Worm (Caenorhabditis elegans) whole organism, late embryonic: Measurements from ENCODE around the gene apc-2.

Experiments used
- K02D7.2 ChIP-seq: sonication (generic microtip); optimal IDR thresholded peaks from 2 replicates; lab custom pipeline; 2017; ENCODE audit warnings: mild to moderate bottlenecking, missing genetic modification characterization, missing compliant biosample characterization
- K09A11.1 ChIP-seq: sonication (generic microtip); optimal IDR thresholded peaks from 2 replicates; lab custom pipeline; 2017; ENCODE audit warnings: antibody characterized with exemption, mild to moderate bottlenecking, missing genetic modification characterization, missing compliant biosample characterization; ENCODE audit not compliant: insufficient read depth
- ama-1 ChIP-seq: fragments of 150-350 bp; optimal IDR thresholded peaks from 2 replicates; lab custom pipeline; 2014
- ceh-14 ChIP-seq: sonication (generic microtip); optimal IDR thresholded peaks from 2 replicates; lab custom pipeline; 2016; ENCODE audit warnings: missing genotype, missing genetic modification characterization, missing compliant biosample characterization
- ceh-18 ChIP-seq: sonication (generic microtip); optimal IDR thresholded peaks from 2 replicates; lab custom pipeline; 2016; ENCODE audit warnings: missing genetic modification characterization, missing compliant biosample characterization
- ceh-2 ChIP-seq: sonication (generic microtip); optimal IDR thresholded peaks from 2 replicates; lab custom pipeline; 2016; ENCODE audit warnings: missing genotype, missing genetic modification characterization, missing compliant biosample characterization
- ceh-22 ChIP-seq: sonication (generic microtip); optimal IDR thresholded peaks from 2 replicates; lab custom pipeline; 2017; ENCODE audit warnings: missing biosample characterization, missing genetic modification characterization
- ceh-30 ChIP-seq: fragments of 150-350 bp; optimal IDR thresholded peaks from 2 replicates; lab custom pipeline; 2014; ENCODE audit warnings: missing biosample characterization, missing genetic modification characterization
- ceh-45 ChIP-seq: fragments of 200-800 bp; sonication (Bioruptor generic); IDR thresholded peaks from 2 replicates; pipeline ENCODE4 v1.3.6; 2022; ENCODE audit warnings: missing genetic modification reagents, missing genetic modification characterization, missing compliant biosample characterization
- ceh-48 ChIP-seq: sonication (generic microtip); optimal IDR thresholded peaks from 2 replicates; lab custom pipeline; 2016; ENCODE audit warnings: missing genetic modification characterization, inconsistent platforms, missing compliant biosample characterization
- ceh-6 ChIP-seq: fragments of 200-800 bp; sonication (Bioruptor generic); optimal IDR thresholded peaks from 2 replicates; lab custom pipeline; 2018; ENCODE audit warnings: mild to moderate bottlenecking, missing genetic modification characterization, missing compliant biosample characterization
- ceh-9 ChIP-seq: sonication (generic microtip); optimal IDR thresholded peaks from 2 replicates; lab custom pipeline; 2016; ENCODE audit warnings: mild to moderate bottlenecking, missing genetic modification characterization, inconsistent platforms, missing compliant biosample characterization
- che-1 ChIP-seq: sonication (generic microtip); optimal IDR thresholded peaks from 2 replicates; lab custom pipeline; 2016; ENCODE audit warnings: mild to moderate bottlenecking, missing genetic modification characterization, missing compliant biosample characterization
- dmd-4 ChIP-seq: sonication (generic microtip); optimal IDR thresholded peaks from 2 replicates; lab custom pipeline; 2016; ENCODE audit warnings: borderline replicate concordance, missing genetic modification characterization, missing compliant biosample characterization
- dve-1 ChIP-seq: sonication (generic microtip); optimal IDR thresholded peaks from 2 replicates; lab custom pipeline; 2017; ENCODE audit warnings: antibody characterized with exemption, mild to moderate bottlenecking, missing genetic modification characterization, missing compliant biosample characterization
- elt-2 ChIP-seq: sonication (generic microtip); optimal IDR thresholded peaks from 2 replicates; lab custom pipeline; 2016; ENCODE audit warnings: missing genetic modification reagents, missing genetic modification characterization, missing compliant biosample characterization
- eyg-1 ChIP-seq: sonication (generic microtip); optimal IDR thresholded peaks from 2 replicates; lab custom pipeline; 2016; ENCODE audit warnings: missing genotype, missing genetic modification characterization, missing compliant biosample characterization
- fkh-10 ChIP-seq: fragments of 150-350 bp; optimal IDR thresholded peaks from 2 replicates; lab custom pipeline; 2014; ENCODE audit warnings: missing biosample characterization, missing genetic modification reagents, missing genetic modification characterization
- fkh-6 ChIP-seq: sonication (generic microtip); optimal IDR thresholded peaks from 2 replicates; lab custom pipeline; 2016; ENCODE audit warnings: missing genetic modification characterization, missing compliant biosample characterization
- hlh-15 ChIP-seq: sonication (generic microtip); optimal IDR thresholded peaks from 2 replicates; lab custom pipeline; 2016; ENCODE audit warnings: missing genetic modification characterization, missing compliant biosample characterization
- hlh-30 ChIP-seq: sonication (generic microtip); optimal IDR thresholded peaks from 2 replicates; lab custom pipeline; 2017; ENCODE audit warnings: antibody characterized with exemption, missing genetic modification characterization, missing compliant biosample characterization; ENCODE audit not compliant: insufficient read depth
- hlh-6 ChIP-seq: sonication (generic microtip); optimal IDR thresholded peaks from 2 replicates; lab custom pipeline; 2016; ENCODE audit warnings: missing genotype, missing genetic modification characterization, missing compliant biosample characterization
- lin-11 ChIP-seq: fragments of 200-800 bp; sonication (Bioruptor generic); optimal IDR thresholded peaks from 2 replicates; lab custom pipeline; 2018; ENCODE audit warnings: mild to moderate bottlenecking, missing genetic modification characterization, missing compliant biosample characterization
- madf-2 ChIP-seq: sonication (generic microtip); optimal IDR thresholded peaks from 2 replicates; lab custom pipeline; 2017; ENCODE audit warnings: missing genetic modification characterization, missing compliant biosample characterization
- mec-3 ChIP-seq: sonication (generic microtip); optimal IDR thresholded peaks from 2 replicates; lab custom pipeline; 2016; ENCODE audit warnings: borderline replicate concordance, missing genetic modification characterization, missing compliant biosample characterization
- nfya-1 ChIP-seq: sonication (generic microtip); optimal IDR thresholded peaks from 2 replicates; lab custom pipeline; 2017; ENCODE audit warnings: missing genetic modification characterization, mild to moderate bottlenecking, missing compliant biosample characterization, antibody characterized with exemption, moderate library complexity
- nhr-11 ChIP-seq: fragments of 150-350 bp; optimal IDR thresholded peaks from 2 replicates; lab custom pipeline; 2014; ENCODE audit warnings: missing biosample characterization, missing genetic modification characterization
- nhr-232 ChIP-seq: sonication (generic microtip); optimal IDR thresholded peaks from 2 replicates; lab custom pipeline; 2016; ENCODE audit warnings: missing genetic modification characterization, missing compliant biosample characterization
- pax-1 ChIP-seq: fragments of 150-350 bp; optimal IDR thresholded peaks from 2 replicates; lab custom pipeline; 2014; ENCODE audit warnings: missing biosample characterization, missing genetic modification characterization
- pha-2 ChIP-seq: sonication (generic microtip); optimal IDR thresholded peaks from 2 replicates; lab custom pipeline; 2017; ENCODE audit warnings: mild to moderate bottlenecking, missing genetic modification characterization, missing compliant biosample characterization
- pha-4 ChIP-seq: fragments of 150-350 bp; optimal IDR thresholded peaks from 2 replicates; lab custom pipeline; 2018; ENCODE audit warnings: missing biosample characterization, missing genetic modification reagents, missing genetic modification characterization
- pros-1 ChIP-seq: fragments of 150-350 bp; optimal IDR thresholded peaks from 2 replicates; lab custom pipeline; 2014; ENCODE audit warnings: missing biosample characterization, missing genetic modification reagents, missing genetic modification characterization
- ref-2 ChIP-seq: sonication (generic microtip); optimal IDR thresholded peaks from 2 replicates; lab custom pipeline; 2016; ENCODE audit warnings: missing genetic modification characterization, missing compliant biosample characterization
- sdc-2 ChIP-seq: sonication (generic microtip); optimal IDR thresholded peaks from 2 replicates; lab custom pipeline; 2016; ENCODE audit warnings: missing genotype, missing genetic modification characterization, missing compliant biosample characterization
- sox-2 ChIP-seq: fragments of 200-800 bp; sonication (Bioruptor generic); IDR thresholded peaks from 2 replicates; pipeline ENCODE4 v1.3.6; 2022; ENCODE audit warnings: missing genetic modification reagents, missing genetic modification characterization, missing compliant biosample characterization
- sox-4 ChIP-seq: sonication (generic microtip); optimal IDR thresholded peaks from 2 replicates; lab custom pipeline; 2017; ENCODE audit warnings: mild to moderate bottlenecking, missing genetic modification characterization, inconsistent platforms, missing compliant biosample characterization
- tbx-2 ChIP-seq: sonication (generic microtip); optimal IDR thresholded peaks from 2 replicates; lab custom pipeline; 2016; ENCODE audit warnings: missing genetic modification characterization, missing compliant biosample characterization
- ttx-3 ChIP-seq: sonication (generic microtip); optimal IDR thresholded peaks from 2 replicates; lab custom pipeline; 2016; ENCODE audit warnings: missing genetic modification reagents, missing genetic modification characterization, missing compliant biosample characterization
- unc-3 ChIP-seq, 2 experiments: fragments of 200-800 bp in 1 of 2; sonication (Bioruptor generic) in 1 of 2; sonication (generic microtip) in 1 of 2; conservative IDR thresholded peaks in 1 of 2; optimal IDR thresholded peaks in 1 of 2; 2 replicates each; pipeline versions ENCODE4 v1.3.6 to Lab custom; 2016 to 2022; ENCODE audit warnings: missing compliant biosample characterization in 2 of 2, missing genetic modification characterization in 2 of 2, missing genetic modification reagents in 1 of 2
- unc-42 ChIP-seq: sonication (generic microtip); optimal IDR thresholded peaks from 2 replicates; lab custom pipeline; 2016; ENCODE audit warnings: missing genotype, missing genetic modification characterization, missing compliant biosample characterization
- zip-5 ChIP-seq: sonication (generic microtip); optimal IDR thresholded peaks from 2 replicates; lab custom pipeline; 2016; ENCODE audit warnings: missing genetic modification characterization, missing compliant biosample characterization
- ztf-16 ChIP-seq: sonication (generic microtip); optimal IDR thresholded peaks from 2 replicates; lab custom pipeline; 2017; ENCODE audit warnings: missing genetic modification characterization, missing compliant biosample characterization

The apc-2 gene

DNA sequence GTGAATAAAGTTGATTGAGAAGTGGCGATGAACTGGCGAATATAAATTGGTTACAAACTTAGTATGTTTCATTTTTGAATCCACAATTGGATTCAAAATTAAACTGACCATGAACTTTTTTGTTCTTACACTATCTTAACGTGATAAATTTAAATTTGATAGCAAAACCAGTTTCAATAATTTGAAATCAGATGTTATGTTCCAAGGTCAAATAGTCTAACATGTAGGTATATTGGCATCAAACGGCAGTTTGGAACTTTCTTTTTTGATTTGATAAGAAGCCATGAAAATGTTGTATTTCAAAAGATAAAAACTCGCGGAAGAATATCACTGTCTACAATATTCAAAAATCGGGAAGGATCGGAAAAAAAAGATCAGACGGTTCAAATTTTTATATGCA is 44.4 kb upstream of the apc-2 start:
- TF ChIP-seq ceh-9 (tag; lab: Kevin White, UChicago) (no peak), ref-2 (tag; lab: Kevin White, UChicago) (no peak), pros-1 (no peak), pha-4 (tag; lab: Kevin White, UChicago) (no peak), K09A11.1 (tag; lab: Kevin White, UChicago) (no peak)
- TF ChIP-seq, all 69 proteins: peak for 0

DNA sequence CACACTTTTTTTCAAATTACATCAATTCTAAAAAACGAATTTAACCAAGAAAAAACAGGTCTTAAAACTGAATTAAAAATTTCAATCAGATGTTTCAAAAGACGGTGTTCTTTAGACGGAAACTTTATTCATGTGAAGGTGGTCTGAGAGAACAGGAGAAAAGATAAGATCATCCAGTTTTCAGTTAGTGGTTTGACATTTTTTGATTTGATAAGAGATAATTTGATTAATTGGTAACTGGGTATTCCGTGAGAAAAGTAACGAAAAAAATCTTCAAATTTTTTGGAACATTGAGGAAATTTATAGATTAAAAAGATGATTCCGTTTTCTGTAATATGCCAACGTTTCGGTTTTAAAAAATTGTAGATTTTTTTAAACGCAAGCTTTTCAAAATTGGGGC is 43.9 kb upstream of the apc-2 start:
- TF ChIP-seq ceh-30 (tag; lab: Kevin White, UChicago): no peak
- TF ChIP-seq, all 69 proteins: peak for 0

DNA sequence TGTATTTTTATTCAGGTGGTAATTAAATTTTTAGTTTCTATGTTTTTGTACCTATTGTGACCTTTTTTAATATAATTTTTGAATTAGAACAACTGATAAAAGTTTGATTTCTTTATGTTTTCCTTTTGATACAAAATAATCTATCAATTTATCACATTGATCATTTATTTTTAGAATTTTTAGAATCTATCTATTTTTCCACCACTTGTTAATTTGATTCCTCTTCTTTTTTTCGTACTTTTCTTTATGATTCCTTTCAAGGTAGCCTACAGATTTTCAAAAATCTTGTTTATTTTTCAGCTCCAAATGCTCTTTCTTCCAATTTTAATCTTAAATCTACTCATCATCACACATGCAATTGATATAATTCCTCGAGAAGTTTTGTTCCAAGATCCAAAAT is 42.5 kb upstream of the apc-2 start, which contains the start of gene dpf-6:
Gene dpf-6, plus strand, starts transcription at position 301 of the 400 bp plus-strand sequence.
- TF ChIP-seq fkh-10 (GFP tag; lab: Kevin White, UChicago) (no peak), ref-2 (tag; lab: Kevin White, UChicago) (no peak), pax-1 (tag; lab: Kevin White, UChicago) (no peak), nfya-1 (tag; lab: Kevin White, UChicago) (no peak), madf-2 (tag; lab: Kevin White, UChicago) (no peak), hlh-30 (tag; lab: Kevin White, UChicago) (no peak), ceh-48 (no peak), tbx-2 (tag; lab: Kevin White, UChicago) (no peak), ceh-2 (tag; lab: Kevin White, UChicago) (no peak), ceh-14 (tag; lab: Kevin White, UChicago) (no peak), ttx-3 (no peak), dmd-4 (tag; lab: Kevin White, UChicago) (no peak), ceh-45 (no peak), elt-2 (tag; lab: Kevin White, UChicago) (no peak), ceh-18 (no peak), sox-2 (GFP tag; lab: Robert Waterston, UW) (no peak), che-1 (tag; lab: Kevin White, UChicago) (no peak), ceh-6 (GFP tag; lab: Kevin White, UChicago) (no peak), mec-3 (no peak)

DNA sequence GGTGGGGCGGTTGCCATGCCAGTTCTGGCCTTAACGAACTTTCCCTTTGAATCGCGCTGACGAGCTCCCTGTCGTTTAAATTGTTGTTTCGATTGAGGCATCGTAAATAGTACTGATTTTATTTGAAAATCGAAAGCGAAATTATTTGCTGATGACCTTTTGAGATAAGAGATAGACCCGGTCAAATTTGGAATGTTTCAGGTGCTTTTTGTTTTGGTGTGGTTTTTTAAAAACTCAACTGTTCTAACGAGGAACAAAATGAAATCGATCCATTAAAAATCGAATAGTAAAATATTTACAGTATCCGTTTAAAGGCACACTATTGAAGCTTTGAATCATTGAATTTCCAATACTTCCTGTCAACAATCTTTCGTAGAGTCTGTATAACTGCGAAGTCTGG is 37.7 kb upstream of the apc-2 start, which contains the start of gene K12H4.6:
Gene K12H4.6, minus strand, starts transcription at position 101 of the 400 bp plus-strand sequence.
- TF ChIP-seq hlh-15 (no peak), elt-2 (tag; lab: Kevin White, UChicago) (no peak), ceh-45 (no peak), unc-3 (GFP tag; conservative IDR thresholded peaks at IDR 0.05; lab: Robert Waterston, UW) (no peak), unc-3 (tag; optimal IDR thresholded peaks at IDR 0.05; lab: Kevin White, UChicago) (no peak), ceh-18 (no peak), pros-1 (no peak), K09A11.1 (tag; lab: Kevin White, UChicago) (no peak), fkh-10 (GFP tag; lab: Kevin White, UChicago) (no peak), ceh-6 (GFP tag; lab: Kevin White, UChicago) (no peak)

DNA sequence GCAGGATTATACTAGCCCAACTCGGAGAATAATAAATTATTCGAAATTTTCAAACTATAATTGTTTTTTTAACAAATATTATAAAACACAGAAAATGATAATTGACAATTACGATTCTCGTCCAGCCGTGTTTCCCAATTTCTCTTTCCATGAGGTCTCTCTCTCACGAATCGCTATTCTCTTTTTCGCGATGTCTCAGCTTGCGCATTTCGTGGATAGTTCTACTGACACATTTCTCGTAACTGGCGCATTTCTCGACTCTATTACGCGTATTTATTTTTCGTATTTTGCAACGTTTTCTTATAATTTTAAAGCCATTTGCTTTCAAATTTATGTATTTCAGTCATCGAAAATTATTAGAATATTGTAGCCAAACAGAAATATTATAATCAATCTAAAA is 36.6 kb upstream of the apc-2 start:
- no peak for TF ChIP-seq nhr-11 (tag; lab: Kevin White, UChicago)
- no peak for TF ChIP-seq ama-1 (lab: Kevin White, UChicago)
- peak; percentile 100 for TF ChIP-seq elt-2 (tag; lab: Kevin White, UChicago)
- TF ChIP-seq lin-11 (tag; lab: Kevin White, UChicago): peak; percentile 96
- TF ChIP-seq hlh-30 (tag; lab: Kevin White, UChicago): peak; percentile 76
- peak; percentile 100 for TF ChIP-seq hlh-6
- TF ChIP-seq ceh-22 (tag; lab: Kevin White, UChicago): peak; percentile 37
- peak; percentile 42 for TF ChIP-seq fkh-10 (GFP tag; lab: Kevin White, UChicago)
- TF ChIP-seq nhr-232 (tag; lab: Kevin White, UChicago): peak; percentile 96
- peak; percentile 100 for TF ChIP-seq ceh-14 (tag; lab: Kevin White, UChicago)
- peak; percentile 100 for TF ChIP-seq unc-42 (tag; lab: Kevin White, UChicago)
- peak; percentile 100 for TF ChIP-seq mec-3
- TF ChIP-seq sox-4 (tag; lab: Kevin White, UChicago): peak; percentile 99
- TF ChIP-seq dmd-4 (tag; lab: Kevin White, UChicago): peak; percentile 100
- TF ChIP-seq pros-1: peak; percentile 53
- peak; percentile 100 for TF ChIP-seq ztf-16 (tag; lab: Kevin White, UChicago)
- peak; percentile 100 for TF ChIP-seq zip-5
- peak; percentile 98 for TF ChIP-seq pha-2
- TF ChIP-seq dve-1 (tag; lab: Kevin White, UChicago): peak; percentile 98
- TF ChIP-seq K02D7.2: peak; percentile 99
- peak; percentile 99 for TF ChIP-seq fkh-6 (tag; lab: Kevin White, UChicago)
- TF ChIP-seq ceh-45: peak; percentile 100
- TF ChIP-seq ceh-48: peak; percentile 99
- peak; percentile 96 for TF ChIP-seq sdc-2 (tag; lab: Kevin White, UChicago)
- peak; percentile 100 for TF ChIP-seq eyg-1 (tag; lab: Kevin White, UChicago)
